Fruit fly (Drosophila melanogaster) whole organism, wandering third instar larva: ENCODE measurements around the gene Trissin.

Experiments
- Abd-B ChIP-seq: fragments of >200 bp; optimal IDR thresholded peaks from 2 replicates; lab custom pipeline; 2017; ENCODE audit warnings: missing biosample characterization, missing genetic modification characterization
- Hnf4 ChIP-seq: fragments of 200-800 bp; sonication (Bioruptor generic); optimal IDR thresholded peaks from 2 replicates; lab custom pipeline; 2016; ENCODE audit warnings: missing biosample characterization, mild to moderate bottlenecking, missing genetic modification characterization
- Jra ChIP-seq: sonication (Bioruptor generic); optimal IDR thresholded peaks from 2 replicates; lab custom pipeline; 2016; ENCODE audit warnings: missing biosample characterization, missing genetic modification characterization

- TF ChIP-seq Abd-B (GFP tag; lab: Kevin White, UChicago) (no peak), Jra (GFP tag; lab: Kevin White, UChicago) (no peak), Hnf4 (GFP tag; lab: Kevin White, UChicago) (no peak)
Observed at dm6 chr3R:15531373-15531772, 46.2 kb upstream of the Trissin start, which contains the start of gene CG31296.
